Fruit fly (Drosophila melanogaster): ENCODE data around the gene Keap1.

The Keap1 gene

dm6 chr3R:17056183-17056904, 23.4 kb downstream of the Keap1 start (continued):
- TF ChIP-seq Blimp-1 (GFP tag; optimal IDR thresholded peaks at IDR 0.05): peak; percentile 2
- TF ChIP-seq az2 (GFP tag; optimal IDR thresholded peaks at IDR 0.05): no peak
- no peak for TF ChIP-seq dati (GFP tag; IDR thresholded peaks at IDR 0.05)
- peak; percentile 70 for TF ChIP-seq Fer1 (GFP tag; optimal IDR thresholded peaks at IDR 0.05)
- peak; percentile 11; the same call in 1 of the 2 replicates for TF ChIP-seq bowl (GFP tag; IDR thresholded peaks at IDR 0.05)
- no peak for TF ChIP-seq CG4730 (GFP tag; IDR thresholded peaks at IDR 0.05)
- no peak for TF ChIP-seq pita (GFP tag; optimal IDR thresholded peaks at IDR 0.05)
- peak; percentile 63; the same call in 1 of the 3 replicates for TF ChIP-seq CG34422 (GFP tag; IDR thresholded peaks at IDR 0.05)
- 0 out of 3 replicates have a peak, but pooled peaks have one; percentile 18 for TF ChIP-seq CG11695 (GFP tag; IDR thresholded peaks at IDR 0.05)
- TF ChIP-seq Dp (GFP tag; optimal IDR thresholded peaks at IDR 0.05): peak; percentile 8
- TF ChIP-seq pan (optimal IDR thresholded peaks at IDR 0.05): no peak
- peak in 1 of 2 experiments; percentile 6 for TF ChIP-seq pan (GFP tag; optimal IDR thresholded peaks at IDR 0.05 in 1 of 2, IDR thresholded peaks at IDR 0.05 in 1 of 2)
- TF ChIP-seq Nf-YB (GFP tag; optimal IDR thresholded peaks at IDR 0.05): peak; percentile 62
- TF ChIP-seq CG11504 (tag; optimal IDR thresholded peaks at IDR 0.05): peak; percentile 80
- peak; percentile 69 for TF ChIP-seq CG34376 (GFP tag; optimal IDR thresholded peaks at IDR 0.05)
- peak; percentile 34 for TF ChIP-seq odd (GFP tag; optimal IDR thresholded peaks at IDR 0.05)
- TF ChIP-seq CG18599 (GFP tag; optimal IDR thresholded peaks at IDR 0.05): peak; percentile 47
- peak in 1 of 2 experiments; percentile 99 for TF ChIP-seq Pdp1 (GFP tag; optimal IDR thresholded peaks at IDR 0.05)
- no peak for TF ChIP-seq Six4 (GFP tag; optimal IDR thresholded peaks at IDR 0.05)
- peak; percentile 50 for TF ChIP-seq Scr (GFP tag; IDR thresholded peaks at IDR 0.05; ENCODE audit: partially characterized antibody)
- TF ChIP-seq HLH4C (GFP tag; IDR thresholded peaks at IDR 0.05; ENCODE audit: partially characterized antibody): 0 out of 3 replicates have a peak, but pooled peaks have one; percentile 32
- TF ChIP-seq CG8281 (tag; optimal IDR thresholded peaks at IDR 0.05): peak; percentile 92
- 0 out of 2 replicates have a peak, but pooled peaks have one; percentile 7 for TF ChIP-seq wdn (GFP tag; IDR thresholded peaks at IDR 0.05)
- TF ChIP-seq z (GFP tag; IDR thresholded peaks at IDR 0.05): peak; percentile 77
- TF ChIP-seq CG32532 (GFP tag; IDR thresholded peaks at IDR 0.05): peak; percentile 12; the same call in 1 of the 2 replicates
- TF ChIP-seq cas (GFP tag; IDR thresholded peaks at IDR 0.05): no peak
- TF ChIP-seq pros (GFP tag; optimal IDR thresholded peaks at IDR 0.05): peak; percentile 86
- no peak for TF ChIP-seq fd102C (GFP tag; optimal IDR thresholded peaks at IDR 0.05)
- peak; percentile 95 for TF ChIP-seq CG10209 (GFP tag; optimal IDR thresholded peaks at IDR 0.05)
- no peak for TF ChIP-seq ro (GFP tag; IDR thresholded peaks at IDR 0.05)
- TF ChIP-seq CG13287 (GFP tag; IDR thresholded peaks at IDR 0.05; ENCODE audit: partially characterized antibody): peak; percentile 55
- no peak; the same call in 1 of the 2 replicates for TF ChIP-seq CG32772 (GFP tag; IDR thresholded peaks at IDR 0.05)
- no peak for TF ChIP-seq CG6254 (GFP tag; optimal IDR thresholded peaks at IDR 0.05)
- TF ChIP-seq CG8388 (GFP tag; optimal IDR thresholded peaks at IDR 0.05): peak; percentile 5
- TF ChIP-seq unc-4 (GFP tag; IDR thresholded peaks at IDR 0.05; ENCODE audit: partially characterized antibody): peak; percentile 29
- no peak for TF ChIP-seq CG7556 (GFP tag; optimal IDR thresholded peaks at IDR 0.05)
- peak; percentile 100 for TF ChIP-seq cg (GFP tag; optimal IDR thresholded peaks at IDR 0.05)
- 0 out of 2 replicates have a peak, but pooled peaks have one; percentile 6 for TF ChIP-seq CG14667 (GFP tag; IDR thresholded peaks at IDR 0.05)
- peak; percentile 32 for TF ChIP-seq nau (GFP tag; optimal IDR thresholded peaks at IDR 0.05)
- TF ChIP-seq chn (GFP tag; optimal IDR thresholded peaks at IDR 0.05): peak; percentile 58
- peak; percentile 38 for TF ChIP-seq CG13296 (GFP tag; optimal IDR thresholded peaks at IDR 0.05)
- TF ChIP-seq Trl (optimal IDR thresholded peaks at IDR 0.05): peak; percentile 65 to 82
- TF ChIP-seq Trl (GFP tag; optimal IDR thresholded peaks at IDR 0.05): peak; percentile 43
- TF ChIP-seq gce (GFP tag; IDR thresholded peaks at IDR 0.05): no peak
- TF ChIP-seq CG18619 (GFP tag; optimal IDR thresholded peaks at IDR 0.05): no peak
- TF ChIP-seq CG12299 (tag; optimal IDR thresholded peaks at IDR 0.05): peak; percentile 45
- peak; percentile 23 for TF ChIP-seq lilli (GFP tag; optimal IDR thresholded peaks at IDR 0.05)
- peak; percentile 25; the same call in 1 of the 2 replicates for TF ChIP-seq nerfin-2 (GFP tag; IDR thresholded peaks at IDR 0.05; ENCODE audit: partially characterized antibody)

Data from whole organism, embryonic.